Worm (Caenorhabditis elegans): ENCODE measurements around the gene F59E11.2.

DNA sequence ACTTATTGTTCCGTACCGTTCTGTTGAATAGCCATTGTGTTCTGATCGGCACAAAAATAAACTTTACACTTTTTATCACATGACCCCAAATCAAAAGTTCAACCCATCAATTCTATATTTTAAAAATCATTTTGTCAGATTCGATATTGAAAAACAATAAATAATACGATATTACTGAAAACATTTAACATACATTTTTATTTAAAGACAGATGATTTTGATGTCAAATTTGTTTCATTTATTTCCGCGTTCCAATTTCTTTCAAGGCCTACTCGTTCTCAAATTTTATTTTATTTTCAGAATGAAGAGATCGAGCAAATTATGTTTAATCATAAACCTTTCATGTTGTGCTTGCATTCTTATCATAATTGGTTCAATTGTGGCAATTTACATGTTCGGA lies 6.5 kb upstream of the F59E11.2 start, which contains the start of gene F59E11.5:
- no peak for TF ChIP-seq elt-3 (tag; optimal IDR thresholded peaks at IDR 0.05)
- no peak for TF ChIP-seq elt-1 (tag; optimal IDR thresholded peaks at IDR 0.05; ENCODE audit: borderline replicate concordance, insufficient read depth)
- TF ChIP-seq nhr-12 (tag; optimal IDR thresholded peaks at IDR 0.05): no peak
- no peak for TF ChIP-seq hlh-1 (tag; optimal IDR thresholded peaks at IDR 0.05)
- TF ChIP-seq unc-39 (tag; optimal IDR thresholded peaks at IDR 0.05): no peak
- no peak for TF ChIP-seq snpc-4 (tag; optimal IDR thresholded peaks at IDR 0.05)
- no peak for TF ChIP-seq M03D4.4 (tag; optimal IDR thresholded peaks at IDR 0.05)
- no peak for TF ChIP-seq nhr-76 (tag; optimal IDR thresholded peaks at IDR 0.05)
- no peak for TF ChIP-seq nhr-237 (tag; optimal IDR thresholded peaks at IDR 0.05)
- no peak for TF ChIP-seq lin-13 (tag; optimal IDR thresholded peaks at IDR 0.05)
- TF ChIP-seq ces-1 (GFP tag; optimal IDR thresholded peaks at IDR 0.05): no peak
- TF ChIP-seq unc-62 (GFP tag; optimal IDR thresholded peaks at IDR 0.05): no peak
- TF ChIP-seq pha-4 (tag; optimal IDR thresholded peaks at IDR 0.05): no peak
- no peak for TF ChIP-seq lsy-2 (tag; optimal IDR thresholded peaks at IDR 0.05)
